Worm (Caenorhabditis elegans) whole organism, L3 larva: ENCODE data around the gene srab-4.

ENCODE experiments used
- egl-27 ChIP-seq: sonication (generic microtip); optimal IDR thresholded peaks from 4 replicates; lab custom pipeline; 2017; ENCODE audit warnings: missing biosample characterization, missing genetic modification reagents, missing genetic modification characterization
- jun-1 ChIP-seq: fragments of 150-350 bp; optimal IDR thresholded peaks from 2 replicates; lab custom pipeline; 2014; ENCODE audit warnings: missing biosample characterization, missing genetic modification reagents, missing genetic modification characterization
- nhr-11 ChIP-seq: fragments of 150-350 bp; optimal IDR thresholded peaks from 2 replicates; lab custom pipeline; 2014; ENCODE audit warnings: missing biosample characterization, missing genetic modification characterization

DNA sequence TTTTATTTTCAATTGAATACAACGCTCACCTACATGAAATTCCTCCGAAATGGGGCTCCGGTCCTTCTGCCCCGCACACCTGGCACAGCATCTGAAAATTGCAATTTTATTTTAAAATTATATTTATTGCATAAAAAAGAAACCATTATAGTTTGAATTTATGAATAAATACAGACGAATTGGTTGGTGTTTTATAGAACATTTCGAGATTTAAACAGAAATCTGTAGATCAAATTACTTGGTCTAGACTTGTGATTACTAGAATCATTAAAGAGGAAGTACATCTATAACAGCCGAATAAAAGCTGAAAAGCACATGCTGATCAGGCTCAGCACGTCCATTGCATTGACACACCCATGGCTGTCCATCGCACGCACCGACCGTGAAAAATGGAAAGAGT, 12.2 kb upstream of the srab-4 start, which contains the start of gene nhr-162:
- TF ChIP-seq egl-27 (tag; lab: Kevin White, UChicago) = no peak
- TF ChIP-seq nhr-11 (tag; lab: Kevin White, UChicago) = no peak
- TF ChIP-seq jun-1 = no peak
